Fruit fly (Drosophila melanogaster) whole organism, wandering third instar larva: ENCODE data around the gene Obp69a.

Experiments
- Hnf4 ChIP-seq: fragments of 200-800 bp; sonication (Bioruptor generic); optimal IDR thresholded peaks from 2 replicates; lab custom pipeline; 2016; ENCODE audit warnings: missing biosample characterization, mild to moderate bottlenecking, missing genetic modification characterization
- Mio ChIP-seq: sonication (Bioruptor generic); optimal IDR thresholded peaks from 2 replicates; lab custom pipeline; 2016; ENCODE audit warnings: missing biosample characterization, missing genetic modification characterization
- brk ChIP-seq: fragments of 200-800 bp; sonication (Bioruptor generic); optimal IDR thresholded peaks from 2 replicates; lab custom pipeline; 2016; ENCODE audit warnings: missing biosample characterization, mild to moderate bottlenecking, missing genetic modification characterization
- dsf ChIP-seq: sonication (Bioruptor generic); optimal IDR thresholded peaks from 2 replicates; lab custom pipeline; 2016; ENCODE audit warnings: missing biosample characterization, missing genetic modification characterization, borderline replicate concordance
- lola ChIP-seq: fragments of >200 bp; optimal IDR thresholded peaks from 2 replicates; lab custom pipeline; 2017; ENCODE audit warnings: missing biosample characterization, missing genetic modification characterization
- pan ChIP-seq: fragments of >200 bp; optimal IDR thresholded peaks from 2 replicates; lab custom pipeline; 2017
- psq ChIP-seq: fragments of 200-800 bp; sonication (Bioruptor generic); optimal IDR thresholded peaks from 3 replicates; lab custom pipeline; 2017; ENCODE audit warnings: missing biosample characterization, mild to moderate bottlenecking, missing genetic modification characterization, moderate library complexity

DNA sequence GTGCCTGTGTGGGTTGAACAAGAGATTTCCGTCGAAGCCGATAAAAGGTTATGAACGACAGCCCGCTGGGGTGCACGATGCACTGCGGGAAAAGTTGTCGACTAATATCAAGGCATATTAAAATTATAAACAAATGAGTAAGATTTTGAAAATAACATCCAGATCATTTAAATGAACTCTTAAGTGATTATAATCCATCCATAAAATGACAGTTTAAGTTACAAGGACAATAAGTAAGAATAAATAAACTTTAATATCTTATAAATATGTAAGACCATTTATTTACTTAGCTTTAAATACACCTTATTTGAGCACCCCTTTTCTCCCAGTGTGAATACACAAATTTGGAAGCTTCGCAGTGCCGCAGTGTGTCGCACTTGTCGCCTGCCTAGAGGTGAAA is 48.1 kb downstream of the Obp69a start:
- TF ChIP-seq psq = no peak
- no peak for TF ChIP-seq Mio (GFP tag; lab: Kevin White, UChicago)
- TF ChIP-seq Hnf4 = no peak
- TF ChIP-seq pan (lab: Kevin White, UChicago) = no peak
- no peak for TF ChIP-seq dsf (GFP tag; lab: Kevin White, UChicago)
- TF ChIP-seq brk (GFP tag; lab: Kevin White, UChicago) = no peak
- TF ChIP-seq lola (GFP tag; lab: Kevin White, UChicago) = no peak
